Worm (Caenorhabditis elegans) whole organism, L1 larva: ENCODE data around the gene frpr-21.
A peak's percentile ranks its signal among the peaks of the same experiment; 100 is the strongest.

ENCODE experiments used
- C04F5.9 ChIP-seq: sonication (generic microtip); optimal IDR thresholded peaks from 2 replicates; lab custom pipeline; 2016; ENCODE audit warnings: missing genetic modification characterization, missing compliant biosample characterization
- C16A3.4 ChIP-seq: fragments of 150-350 bp; optimal IDR thresholded peaks from 2 replicates; lab custom pipeline; 2014; ENCODE audit warnings: missing biosample characterization, missing genetic modification characterization
- C34B4.2 ChIP-seq: sonication (generic microtip); optimal IDR thresholded peaks from 2 replicates; lab custom pipeline; 2017; ENCODE audit warnings: mild to moderate bottlenecking, missing genetic modification characterization, missing compliant biosample characterization
- F16B12.6 ChIP-seq: fragments of 150-350 bp; optimal IDR thresholded peaks from 2 replicates; lab custom pipeline; 2014; ENCODE audit warnings: missing biosample characterization, missing genetic modification characterization
- aha-1 ChIP-seq: fragments of 150-350 bp; optimal IDR thresholded peaks from 2 replicates; lab custom pipeline; 2014; ENCODE audit warnings: missing biosample characterization, missing genetic modification characterization
- aly-2 ChIP-seq: fragments of 150-350 bp; optimal IDR thresholded peaks from 2 replicates; lab custom pipeline; 2014; ENCODE audit warnings: missing biosample characterization, missing genetic modification characterization
- ama-1 ChIP-seq: fragments of 150-350 bp; optimal IDR thresholded peaks from 2 replicates; lab custom pipeline; 2014
- blmp-1 ChIP-seq: fragments of 150-350 bp; optimal IDR thresholded peaks from 2 replicates; lab custom pipeline; 2014; ENCODE audit warnings: missing biosample characterization, missing genetic modification characterization
- ceh-63 ChIP-seq: fragments of 200-800 bp; sonication (Bioruptor generic); optimal IDR thresholded peaks from 2 replicates; lab custom pipeline; 2018; ENCODE audit warnings: mild to moderate bottlenecking, missing genetic modification characterization, missing compliant biosample characterization
- ceh-88 ChIP-seq: fragments of 200-800 bp; sonication (Bioruptor generic); IDR thresholded peaks from 2 replicates; pipeline ENCODE4 v1.3.6; 2022; ENCODE audit warnings: missing genetic modification characterization, missing compliant biosample characterization
- dpl-1 ChIP-seq, 3 experiments: fragments of 150-350 bp in 2 of 3; sonication (generic microtip) in 1 of 3; optimal IDR thresholded peaks; 2 replicates each; lab custom pipeline; 2014 to 2017; ENCODE audit warnings: missing biosample characterization in 3 of 3, missing genetic modification characterization in 3 of 3, missing genetic modification reagents in 3 of 3
- egl-13 ChIP-seq: sonication (generic microtip); optimal IDR thresholded peaks from 2 replicates; lab custom pipeline; 2016; ENCODE audit warnings: missing genotype, missing genetic modification reagents, missing genetic modification characterization, missing compliant biosample characterization
- egl-27 ChIP-seq, 2 experiments: fragments of 150-350 bp in 1 of 2; sonication (generic microtip); optimal IDR thresholded peaks; 3 replicates each; lab custom pipeline; 2017 to 2018; ENCODE audit warnings: missing biosample characterization in 2 of 2, missing genetic modification characterization in 2 of 2, missing genetic modification reagents in 2 of 2
- ets-5 ChIP-seq: fragments of 200-800 bp; sonication (Bioruptor generic); IDR thresholded peaks from 2 replicates; pipeline ENCODE4 v1.3.6; 2022; ENCODE audit warnings: missing genetic modification characterization, missing compliant biosample characterization
- fkh-10 ChIP-seq: sonication (generic microtip); optimal IDR thresholded peaks from 2 replicates; lab custom pipeline; 2017; ENCODE audit warnings: missing biosample characterization, missing genetic modification reagents, missing genetic modification characterization
- fkh-4 ChIP-seq: sonication (generic microtip); optimal IDR thresholded peaks from 2 replicates; lab custom pipeline; 2016; ENCODE audit warnings: missing compliant biosample characterization, missing genetic modification characterization, borderline replicate concordance
- fkh-8 ChIP-seq: sonication (generic microtip); optimal IDR thresholded peaks from 2 replicates; lab custom pipeline; 2016; ENCODE audit warnings: mild to moderate bottlenecking, missing genetic modification characterization, missing compliant biosample characterization
- fos-1 ChIP-seq: fragments of 150-350 bp; optimal IDR thresholded peaks from 2 replicates; lab custom pipeline; 2014; ENCODE audit warnings: missing biosample characterization, missing genetic modification characterization
- irx-1 ChIP-seq: sonication (generic microtip); optimal IDR thresholded peaks from 2 replicates; lab custom pipeline; 2016; ENCODE audit warnings: missing genetic modification characterization, missing compliant biosample characterization
- lin-13 ChIP-seq: fragments of 150-350 bp; optimal IDR thresholded peaks from 2 replicates; lab custom pipeline; 2014; ENCODE audit warnings: missing biosample characterization, missing genetic modification reagents, missing genetic modification characterization
- lin-14 ChIP-seq: fragments of 200-800 bp; sonication (Bioruptor generic); optimal IDR thresholded peaks from 2 replicates; lab custom pipeline; 2018; ENCODE audit warnings: mild to moderate bottlenecking, missing genetic modification characterization, moderate library complexity, missing compliant biosample characterization
- lin-15B ChIP-seq: fragments of 150-350 bp; sonication (generic microtip); optimal IDR thresholded peaks from 3 replicates; lab custom pipeline; 2014; ENCODE audit warnings: missing biosample characterization, missing genetic modification characterization
- lin-39 ChIP-seq: fragments of 150-350 bp; optimal IDR thresholded peaks from 2 replicates; lab custom pipeline; 2014; ENCODE audit warnings: missing biosample characterization, missing genetic modification reagents, missing genetic modification characterization
- lir-3 ChIP-seq: sonication (generic microtip); optimal IDR thresholded peaks from 2 replicates; lab custom pipeline; 2016; ENCODE audit warnings: mild to moderate bottlenecking, missing genetic modification characterization, moderate library complexity, missing compliant biosample characterization; ENCODE audit not compliant: poor library complexity
- mab-9 ChIP-seq: fragments of 200-800 bp; sonication (Bioruptor generic); IDR thresholded peaks from 2 replicates; pipeline ENCODE4 v1.3.6; 2022; ENCODE audit warnings: missing genetic modification reagents, missing genetic modification characterization, missing compliant biosample characterization
- mdl-1 ChIP-seq, 2 experiments: fragments of 150-350 bp; optimal IDR thresholded peaks; 2 replicates each; lab custom pipeline; 2014 to 2017; ENCODE audit warnings: missing biosample characterization in 2 of 2, missing genetic modification characterization in 2 of 2, inconsistent platforms in 1 of 2
- nhr-11 ChIP-seq: fragments of 150-350 bp; optimal IDR thresholded peaks from 2 replicates; lab custom pipeline; 2014; ENCODE audit warnings: missing biosample characterization, missing genetic modification characterization
- nhr-19 ChIP-seq: fragments of 200-800 bp; sonication (Bioruptor generic); conservative IDR thresholded peaks from 2 replicates; pipeline ENCODE4 v1.3.6; 2022; ENCODE audit warnings: missing genetic modification characterization, missing compliant biosample characterization
- nhr-237 ChIP-seq: fragments of 150-350 bp; optimal IDR thresholded peaks from 2 replicates; lab custom pipeline; 2014; ENCODE audit warnings: missing biosample characterization, missing genetic modification characterization
- nhr-71 ChIP-seq: sonication (generic microtip); optimal IDR thresholded peaks from 2 replicates; lab custom pipeline; 2016; ENCODE audit warnings: mild to moderate bottlenecking, missing genetic modification characterization, moderate library complexity, missing compliant biosample characterization
- nhr-77 ChIP-seq: fragments of 150-350 bp; optimal IDR thresholded peaks from 2 replicates; lab custom pipeline; 2014; ENCODE audit warnings: missing biosample characterization, missing genetic modification characterization
- nhr-84 ChIP-seq: sonication (generic microtip); optimal IDR thresholded peaks from 2 replicates; lab custom pipeline; 2017; ENCODE audit warnings: missing biosample characterization, missing genetic modification characterization
- nhr-85 ChIP-seq: sonication (generic microtip); peaks from one replicate; lab custom pipeline; 2016; ENCODE audit warnings: missing genetic modification characterization, inconsistent platforms, missing compliant biosample characterization
- nhr-90 ChIP-seq: sonication (generic microtip); optimal IDR thresholded peaks from 2 replicates; lab custom pipeline; 2016; ENCODE audit warnings: mild to moderate bottlenecking, missing genetic modification characterization, missing compliant biosample characterization; ENCODE audit not compliant: poor library complexity
- pag-3 ChIP-seq: sonication (generic microtip); optimal IDR thresholded peaks from 2 replicates; lab custom pipeline; 2017; ENCODE audit warnings: missing genetic modification characterization, mild to moderate bottlenecking, missing compliant biosample characterization, antibody characterized with exemption, borderline replicate concordance; ENCODE audit not compliant: insufficient read depth
- pax-3 ChIP-seq: fragments of 200-800 bp; sonication (Bioruptor generic); optimal IDR thresholded peaks from 2 replicates; lab custom pipeline; 2018; ENCODE audit warnings: mild to moderate bottlenecking, missing genetic modification characterization, moderate library complexity, missing compliant biosample characterization
- rnt-1 ChIP-seq: sonication (generic microtip); optimal IDR thresholded peaks from 2 replicates; lab custom pipeline; 2016; ENCODE audit warnings: mild to moderate bottlenecking, missing genetic modification characterization, moderate library complexity, missing compliant biosample characterization
- skn-1 ChIP-seq: fragments of 150-350 bp; optimal IDR thresholded peaks from 2 replicates; lab custom pipeline; 2014; ENCODE audit warnings: missing biosample characterization, missing genetic modification characterization
- snu-23 ChIP-seq: sonication (generic microtip); optimal IDR thresholded peaks from 2 replicates; lab custom pipeline; 2016; ENCODE audit warnings: missing genetic modification characterization, missing compliant biosample characterization
- sox-4 ChIP-seq: sonication (generic microtip); optimal IDR thresholded peaks from 2 replicates; lab custom pipeline; 2016; ENCODE audit warnings: missing genetic modification characterization, missing compliant biosample characterization
- sup-37 ChIP-seq: fragments of 200-800 bp; sonication (Bioruptor generic); optimal IDR thresholded peaks from 2 replicates; lab custom pipeline; 2018; ENCODE audit warnings: mild to moderate bottlenecking, missing genetic modification characterization, missing compliant biosample characterization
- tbx-2 ChIP-seq: sonication (generic microtip); optimal IDR thresholded peaks from 2 replicates; lab custom pipeline; 2016; ENCODE audit warnings: missing genetic modification characterization, missing compliant biosample characterization
- unc-130 ChIP-seq: fragments of 150-350 bp; optimal IDR thresholded peaks from 2 replicates; lab custom pipeline; 2017; ENCODE audit warnings: missing biosample characterization, missing genetic modification characterization, inconsistent platforms
- unc-62 ChIP-seq: fragments of 150-350 bp; optimal IDR thresholded peaks from 2 replicates; lab custom pipeline; 2014; ENCODE audit warnings: missing biosample characterization, missing genetic modification reagents, missing genetic modification characterization
- unc-98 ChIP-seq: fragments of 200-800 bp; sonication (Bioruptor generic); IDR thresholded peaks from 2 replicates; pipeline ENCODE4 v1.3.6; 2022; ENCODE audit warnings: missing genetic modification characterization, missing compliant biosample characterization
- vab-15 ChIP-seq: sonication (generic microtip); optimal IDR thresholded peaks from 2 replicates; lab custom pipeline; 2017; ENCODE audit warnings: missing genotype, mild to moderate bottlenecking, missing genetic modification characterization, missing compliant biosample characterization
- xbp-1 ChIP-seq: sonication (generic microtip); optimal IDR thresholded peaks from 2 replicates; lab custom pipeline; 2016; ENCODE audit warnings: missing genetic modification characterization, missing compliant biosample characterization
- zag-1 ChIP-seq: fragments of 150-350 bp; optimal IDR thresholded peaks from 2 replicates; lab custom pipeline; 2014; ENCODE audit warnings: missing biosample characterization, missing genetic modification characterization
- zip-4 ChIP-seq: fragments of 200-800 bp; sonication (Bioruptor generic); optimal IDR thresholded peaks from 2 replicates; lab custom pipeline; 2018; ENCODE audit warnings: mild to moderate bottlenecking, missing genetic modification characterization, moderate library complexity, missing compliant biosample characterization
- ztf-11 ChIP-seq, 2 experiments: sonication (generic microtip); optimal IDR thresholded peaks; 2 replicates each; lab custom pipeline; 2016 to 2017; ENCODE audit warnings: missing genetic modification characterization in 2 of 2, missing biosample characterization in 1 of 2, missing compliant biosample characterization in 1 of 2
- ztf-4 ChIP-seq: fragments of 150-350 bp; optimal IDR thresholded peaks from 2 replicates; lab custom pipeline; 2014; ENCODE audit warnings: missing biosample characterization, missing genetic modification characterization

frpr-21 gene

DNA sequence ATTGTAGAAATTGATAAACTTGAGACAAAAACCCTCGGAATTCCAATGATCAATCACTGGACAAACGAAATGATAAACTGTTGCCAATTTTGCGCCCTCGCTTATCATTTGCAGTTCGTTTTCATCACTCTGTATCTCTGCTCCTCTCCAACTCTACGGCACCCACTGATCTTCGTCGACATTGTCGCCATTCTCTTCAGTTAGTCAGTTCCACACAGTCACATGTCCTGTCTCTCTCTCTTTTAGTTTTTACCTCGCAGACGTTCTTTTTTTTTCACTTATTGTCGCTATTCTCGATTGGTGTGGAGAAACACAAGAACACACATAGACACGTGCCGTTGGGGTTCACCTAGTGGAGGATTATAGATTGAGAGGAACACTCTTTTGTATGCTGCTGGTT lies 32.8 kb downstream of the frpr-21 start (continued):
- TF ChIP-seq nhr-19 (peak; percentile 61), ztf-11 (tag; optimal IDR thresholded peaks at IDR 0.05; lab: Kevin White, UChicago) (no peak), fkh-8 (tag; lab: Kevin White, UChicago) (no peak), zag-1 (tag; lab: Kevin White, UChicago) (no peak), aha-1 (tag; lab: Kevin White, UChicago) (no peak), sup-37 (GFP tag; lab: Kevin White, UChicago) (no peak), nhr-90 (peak; percentile 56), lin-15B (tag; lab: Kevin White, UChicago) (no peak), fkh-10 (no peak), nhr-85 (tag; lab: Kevin White, UChicago) (peak; percentile 86), xbp-1 (tag; lab: Kevin White, UChicago) (peak; percentile 28), skn-1 (no peak), unc-98 (GFP tag; lab: Robert Waterston, UW) (no peak), ceh-88 (GFP tag; lab: Robert Waterston, UW) (no peak), lin-39 (tag; lab: Kevin White, UChicago) (no peak), irx-1 (tag; lab: Kevin White, UChicago) (no peak), rnt-1 (tag; lab: Kevin White, UChicago) (peak; percentile 35), fkh-4 (no peak), unc-62 (no peak), dpl-1 (GFP tag; optimal IDR thresholded peaks at IDR 0.05; lab: Kevin White, UChicago) (peak in 2 of 3 experiments; percentile 11 to 29), mab-9 (no peak), C04F5.9 (tag; lab: Kevin White, UChicago) (no peak), mdl-1 (tag; optimal IDR thresholded peaks at IDR 0.05; lab: Kevin White, UChicago) (peak in 1 of 2 experiments; percentile 82), blmp-1 (tag; lab: Kevin White, UChicago) (peak; percentile 80), F16B12.6 (tag; lab: Kevin White, UChicago) (no peak), nhr-237 (tag; lab: Kevin White, UChicago) (no peak), lir-3 (no peak), lin-13 (no peak), fos-1 (tag; lab: Kevin White, UChicago) (no peak), sox-4 (tag; lab: Kevin White, UChicago) (no peak), ceh-63 (no peak), egl-13 (tag; lab: Kevin White, UChicago) (no peak), lin-14 (GFP tag; lab: Kevin White, UChicago) (peak; percentile 87), pag-3 (tag; lab: Kevin White, UChicago) (no peak), C16A3.4 (tag; lab: Kevin White, UChicago) (no peak), nhr-77 (tag; lab: Kevin White, UChicago) (no peak), egl-27 (tag; optimal IDR thresholded peaks at IDR 0.05; lab: Kevin White, UChicago) (no peak), aly-2 (tag; lab: Kevin White, UChicago) (no peak), snu-23 (GFP tag; lab: Kevin White, UChicago) (peak; percentile 64), nhr-84 (tag; lab: Kevin White, UChicago) (no peak), unc-130 (tag; lab: Kevin White, UChicago) (peak; percentile 26), ets-5 (no peak)

DNA sequence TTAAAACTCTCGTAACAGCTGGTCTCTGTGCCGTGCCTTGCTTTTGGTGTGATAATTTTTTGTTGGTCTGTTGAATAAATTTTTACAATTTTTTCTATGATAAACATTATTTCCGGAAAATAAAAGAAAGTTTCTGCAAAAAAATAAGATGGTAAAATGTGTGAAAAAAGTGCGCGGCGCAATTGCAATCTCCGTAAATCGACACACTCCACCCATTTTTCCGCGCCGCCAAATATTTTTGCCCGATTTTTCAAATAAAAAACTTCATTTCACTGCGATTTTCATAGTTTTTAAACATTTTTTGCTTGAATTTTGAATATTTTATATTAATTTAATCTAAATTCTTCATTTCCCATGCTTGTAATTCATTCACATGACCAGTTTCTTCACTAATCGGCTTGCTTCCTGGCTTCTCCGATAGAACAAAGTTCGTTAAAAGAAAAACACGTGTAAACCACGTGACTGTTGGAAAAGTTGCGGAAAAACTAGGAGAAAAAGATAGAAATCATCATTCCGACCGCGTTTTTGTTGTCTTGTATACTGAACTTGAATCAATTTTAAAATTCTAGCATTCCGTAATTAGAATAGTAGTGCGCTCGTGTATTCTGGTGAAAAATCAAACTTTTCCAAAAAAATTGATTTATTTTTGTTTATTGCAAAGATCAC lies 33.7 kb downstream of the frpr-21 start:
- TF ChIP-seq fkh-10 (no peak), egl-13 (tag; lab: Kevin White, UChicago) (peak; percentile 55), ets-5 (no peak), aly-2 (tag; lab: Kevin White, UChicago) (no peak), pax-3 (tag; lab: Kevin White, UChicago) (peak; percentile 54), C04F5.9 (tag; lab: Kevin White, UChicago) (peak; percentile 2), ama-1 (lab: Kevin White, UChicago) (peak; percentile 16), fkh-4 (no peak), C34B4.2 (no peak), lin-13 (peak; percentile 47), nhr-84 (tag; lab: Kevin White, UChicago) (no peak), unc-130 (tag; lab: Kevin White, UChicago) (peak; percentile 46), fkh-8 (tag; lab: Kevin White, UChicago) (peak; percentile 63), zip-4 (GFP tag; lab: Kevin White, UChicago) (peak; percentile 19), ztf-4 (tag; lab: Kevin White, UChicago) (no peak), skn-1 (peak; percentile 61), nhr-71 (tag; lab: Kevin White, UChicago) (peak; percentile 86), unc-62 (no peak), tbx-2 (peak; percentile 69), unc-98 (GFP tag; lab: Robert Waterston, UW) (no peak), vab-15 (no peak), nhr-11 (tag; lab: Kevin White, UChicago) (no peak)
